Worm (Caenorhabditis elegans) whole organism, L1 larva: ENCODE data around the gene plk-3.

Experiments
- dpl-1 ChIP-seq, 3 experiments: fragments of 150-350 bp in 2 of 3; sonication (generic microtip) in 1 of 3; optimal IDR thresholded peaks; 2 replicates each; lab custom pipeline; 2014 to 2017; ENCODE audit warnings: missing biosample characterization in 3 of 3, missing genetic modification characterization in 3 of 3, missing genetic modification reagents in 3 of 3
- mdl-1 ChIP-seq, 2 experiments: fragments of 150-350 bp; optimal IDR thresholded peaks; 2 replicates each; lab custom pipeline; 2014 to 2017; ENCODE audit warnings: missing biosample characterization in 2 of 2, missing genetic modification characterization in 2 of 2, inconsistent platforms in 1 of 2
- nhr-47 ChIP-seq: sonication (generic microtip); optimal IDR thresholded peaks from 2 replicates; lab custom pipeline; 2016; ENCODE audit warnings: mild to moderate bottlenecking, missing genetic modification characterization, moderate library complexity, missing compliant biosample characterization
- nhr-77 ChIP-seq: fragments of 150-350 bp; optimal IDR thresholded peaks from 2 replicates; lab custom pipeline; 2014; ENCODE audit warnings: missing biosample characterization, missing genetic modification characterization
- zag-1 ChIP-seq: fragments of 150-350 bp; optimal IDR thresholded peaks from 2 replicates; lab custom pipeline; 2014; ENCODE audit warnings: missing biosample characterization, missing genetic modification characterization
- zip-4 ChIP-seq: fragments of 200-800 bp; sonication (Bioruptor generic); optimal IDR thresholded peaks from 2 replicates; lab custom pipeline; 2018; ENCODE audit warnings: mild to moderate bottlenecking, missing genetic modification characterization, moderate library complexity, missing compliant biosample characterization

- TF ChIP-seq nhr-77, result no peak
- TF ChIP-seq zag-1 (tag; lab: Kevin White, UChicago), result no peak
- no peak for TF ChIP-seq nhr-47
- TF ChIP-seq zip-4, result no peak
- TF ChIP-seq dpl-1 (GFP tag; optimal IDR thresholded peaks at IDR 0.05; lab: Kevin White, UChicago), result no peak
- TF ChIP-seq mdl-1 (tag; optimal IDR thresholded peaks at IDR 0.05; lab: Kevin White, UChicago), result no peak
Observed at ce11 chrIV:7456225-7456624, 16.8 kb downstream of the plk-3 start, which contains the start of gene F13B6.1.
